Fruit fly (Drosophila melanogaster) whole organism, embryonic: ENCODE data around the gene fmt.

ENCODE experiments used
- Atf6 ChIP-seq: fragments of 200-800 bp; sonication (Bioruptor generic); IDR thresholded peaks from 2 replicates; pipeline ENCODE4 v1.3.6; 2022; ENCODE audit warnings: missing biosample characterization, missing genetic modification characterization
- Blimp-1 ChIP-seq: fragments of 200-800 bp; sonication (Bioruptor generic); optimal IDR thresholded peaks from 3 replicates; lab custom pipeline; 2018; ENCODE audit warnings: missing biosample characterization, missing genetic modification characterization, mild to moderate bottlenecking, moderate library complexity, missing genetic modification reagents
- CG12104 ChIP-seq: fragments of 200-800 bp; sonication (Bioruptor generic); optimal IDR thresholded peaks from 3 replicates; lab custom pipeline; 2016; ENCODE audit warnings: missing biosample characterization, missing genetic modification characterization
- CG13424 ChIP-seq: fragments of 200-800 bp; sonication (Bioruptor generic); optimal IDR thresholded peaks from 2 replicates; lab custom pipeline; 2019; ENCODE audit warnings: missing biosample characterization, mild to moderate bottlenecking, missing genetic modification characterization, moderate library complexity
- CG15514 ChIP-seq: fragments of 200-800 bp; sonication (Bioruptor generic); optimal IDR thresholded peaks from 3 replicates; lab custom pipeline; 2017; ENCODE audit warnings: missing biosample characterization, missing genetic modification characterization, mild to moderate bottlenecking, moderate library complexity, missing genetic modification reagents
- CG15696 ChIP-seq: fragments of 200-800 bp; sonication (Bioruptor generic); optimal IDR thresholded peaks from 2 replicates; lab custom pipeline; 2019; ENCODE audit warnings: missing biosample characterization, mild to moderate bottlenecking, missing genetic modification characterization, moderate library complexity
- CG16813 ChIP-seq: fragments of 200-800 bp; sonication (Bioruptor generic); IDR thresholded peaks from 3 replicates; pipeline ENCODE4 v1.3.6; 2022; ENCODE audit warnings: missing biosample characterization, missing genetic modification characterization; ENCODE audit not compliant: partially characterized antibody
- CG16815 ChIP-seq: fragments of 200-800 bp; sonication (Bioruptor generic); optimal IDR thresholded peaks from 3 replicates; lab custom pipeline; 2017; ENCODE audit warnings: missing biosample characterization, mild to moderate bottlenecking, missing genetic modification characterization
- CG17328 ChIP-seq: fragments of 200-800 bp; sonication (Bioruptor generic); IDR thresholded peaks from 2 replicates; pipeline ENCODE4 v1.3.6; 2022; ENCODE audit warnings: missing biosample characterization, missing genetic modification characterization
- CG17912 ChIP-seq: fragments of 200-800 bp; sonication (Bioruptor generic); optimal IDR thresholded peaks from 2 replicates; lab custom pipeline; 2018; ENCODE audit warnings: missing biosample characterization, mild to moderate bottlenecking, missing genetic modification characterization
- CG1832 ChIP-seq: fragments of 200-800 bp; sonication (Bioruptor generic); optimal IDR thresholded peaks from 2 replicates; lab custom pipeline; 2017; ENCODE audit warnings: missing biosample characterization, mild to moderate bottlenecking, missing genetic modification characterization, inconsistent platforms
- CG32532 ChIP-seq: fragments of 200-800 bp; sonication (Bioruptor generic); IDR thresholded peaks from 2 replicates; pipeline ENCODE4 v1.3.6; 2022; ENCODE audit warnings: missing biosample characterization, missing genetic modification characterization
- CG32767 ChIP-seq: fragments of 200-800 bp; sonication (Bioruptor generic); IDR thresholded peaks from 2 replicates; pipeline ENCODE4 v1.3.6; 2022; ENCODE audit warnings: missing biosample characterization, missing genetic modification characterization
- CG32772 ChIP-seq: fragments of 200-800 bp; sonication (Bioruptor generic); IDR thresholded peaks from 2 replicates; pipeline ENCODE4 v1.3.6; 2022; ENCODE audit warnings: missing biosample characterization, missing genetic modification characterization
- CG34422 ChIP-seq: fragments of 200-800 bp; sonication (Bioruptor generic); IDR thresholded peaks from 3 replicates; pipeline ENCODE4 v1.3.6; 2022; ENCODE audit warnings: missing biosample characterization, missing genetic modification characterization
- CG4707 ChIP-seq: fragments of 200-800 bp; sonication (Bioruptor generic); optimal IDR thresholded peaks from 2 replicates; lab custom pipeline; 2018; ENCODE audit warnings: missing biosample characterization, mild to moderate bottlenecking, missing genetic modification characterization, moderate library complexity
- CG5245 ChIP-seq: fragments of 200-800 bp; sonication (Bioruptor generic); optimal IDR thresholded peaks from 3 replicates; lab custom pipeline; 2016; ENCODE audit warnings: missing biosample characterization, missing genetic modification characterization
- CG6175 ChIP-seq: fragments of 200-800 bp; sonication (Bioruptor generic); IDR thresholded peaks from 3 replicates; pipeline ENCODE4 v1.3.6; 2022; ENCODE audit warnings: missing biosample characterization, missing genetic modification characterization
- CG6689 ChIP-seq: fragments of 200-800 bp; sonication (Bioruptor generic); IDR thresholded peaks from 2 replicates; pipeline ENCODE4 v1.3.6; 2022; ENCODE audit warnings: missing biosample characterization, missing genetic modification characterization
- CG9876 ChIP-seq: fragments of 200-800 bp; sonication (Bioruptor generic); optimal IDR thresholded peaks from 2 replicates; lab custom pipeline; 2016; ENCODE audit warnings: missing biosample characterization, missing genetic modification characterization
- CHES-1-like ChIP-seq: fragments of 200-800 bp; sonication (Bioruptor generic); optimal IDR thresholded peaks from 2 replicates; lab custom pipeline; 2016; ENCODE audit warnings: missing biosample characterization, missing genetic modification characterization
- CrebB ChIP-seq: fragments of 200-800 bp; sonication (Bioruptor generic); optimal IDR thresholded peaks from 3 replicates; lab custom pipeline; 2018; ENCODE audit warnings: missing biosample characterization, mild to moderate bottlenecking, missing genetic modification characterization
- Deaf1 ChIP-seq: fragments of 200-800 bp; optimal IDR thresholded peaks from 3 replicates; lab custom pipeline; 2019; ENCODE audit warnings: missing biosample characterization, mild to moderate bottlenecking, missing genetic modification characterization, moderate library complexity
- ERR ChIP-seq: fragments of 200-800 bp; sonication (Bioruptor generic); optimal IDR thresholded peaks from 2 replicates; lab custom pipeline; 2016; ENCODE audit warnings: missing biosample characterization, missing genetic modification characterization
- MTF-1 ChIP-seq: fragments of 200-800 bp; sonication (Bioruptor generic); optimal IDR thresholded peaks from 2 replicates; lab custom pipeline; 2018; ENCODE audit warnings: missing biosample characterization, mild to moderate bottlenecking, missing genetic modification characterization, borderline replicate concordance
- Mad ChIP-seq: fragments of 200-800 bp; sonication (Bioruptor generic); optimal IDR thresholded peaks from 2 replicates; lab custom pipeline; 2016; ENCODE audit warnings: missing biosample characterization, missing genetic modification characterization
- Med ChIP-seq: fragments of 200-800 bp; sonication (Bioruptor generic); peaks from one replicate; lab custom pipeline; 2016; ENCODE audit warnings: missing biosample characterization, missing genetic modification characterization, mild to moderate bottlenecking, inconsistent platforms, moderate library complexity
- NFAT ChIP-seq: fragments of 200-800 bp; sonication (Bioruptor generic); IDR thresholded peaks from 2 replicates; pipeline ENCODE4 v1.3.6; 2022; ENCODE audit warnings: missing biosample characterization, missing genetic modification characterization
- Rx ChIP-seq: fragments of 200-800 bp; sonication (Bioruptor generic); IDR thresholded peaks from 2 replicates; pipeline ENCODE4 v1.3.6; 2022; ENCODE audit warnings: missing biosample characterization, missing genetic modification characterization
- Spps ChIP-seq: fragments of 200-800 bp; sonication (Bioruptor generic); optimal IDR thresholded peaks from 2 replicates; lab custom pipeline; 2018; ENCODE audit warnings: missing biosample characterization, mild to moderate bottlenecking, missing genetic modification characterization
- Sry-δ ChIP-seq: fragments of 200-800 bp; sonication (Bioruptor generic); optimal IDR thresholded peaks from 2 replicates; lab custom pipeline; 2016; ENCODE audit warnings: missing biosample characterization, missing genetic modification characterization
- Xrp1 ChIP-seq: fragments of 200-800 bp; sonication (Bioruptor generic); IDR thresholded peaks from 2 replicates; pipeline ENCODE4 v1.3.6; 2022; ENCODE audit warnings: missing biosample characterization, missing genetic modification characterization
- aop ChIP-seq: fragments of 200-800 bp; sonication (Bioruptor generic); IDR thresholded peaks from 2 replicates; pipeline ENCODE4 v1.3.6; 2022; ENCODE audit warnings: missing biosample characterization, missing genetic modification characterization
- chif ChIP-seq, 2 experiments: fragments of 200-800 bp; sonication (Bioruptor generic); optimal IDR thresholded peaks; 3 replicates each; lab custom pipeline; 2016; ENCODE audit warnings: missing biosample characterization in 2 of 2, missing genetic modification characterization in 2 of 2
- cwo ChIP-seq: fragments of 200-800 bp; sonication (Bioruptor generic); optimal IDR thresholded peaks from 3 replicates; lab custom pipeline; 2017; ENCODE audit warnings: missing biosample characterization, missing genetic modification characterization, mild to moderate bottlenecking, moderate library complexity, missing genetic modification reagents
- eyg ChIP-seq: fragments of 200-800 bp; sonication (Bioruptor generic); optimal IDR thresholded peaks from 3 replicates; lab custom pipeline; 2016; ENCODE audit warnings: missing biosample characterization, missing genetic modification characterization
- gce ChIP-seq: fragments of 200-800 bp; sonication (Bioruptor generic); IDR thresholded peaks from 3 replicates; pipeline ENCODE4 v1.3.6; 2022; ENCODE audit warnings: missing biosample characterization, missing genetic modification characterization
- gsb ChIP-seq: fragments of 200-800 bp; sonication (Bioruptor generic); IDR thresholded peaks from 2 replicates; pipeline ENCODE4 v1.3.6; 2022; ENCODE audit warnings: missing biosample characterization, missing genetic modification characterization
- gsb-n ChIP-seq: fragments of 200-800 bp; sonication (Bioruptor generic); optimal IDR thresholded peaks from 3 replicates; lab custom pipeline; 2018; ENCODE audit warnings: missing biosample characterization, mild to moderate bottlenecking, missing genetic modification characterization
- hbn ChIP-seq: fragments of 200-800 bp; sonication (Bioruptor generic); IDR thresholded peaks from 2 replicates; pipeline ENCODE4 v1.3.6; 2022; ENCODE audit warnings: missing biosample characterization, missing genetic modification characterization; ENCODE audit not compliant: partially characterized antibody
- her ChIP-seq: fragments of 200-800 bp; sonication (Bioruptor generic); optimal IDR thresholded peaks from 2 replicates; lab custom pipeline; 2016; ENCODE audit warnings: missing biosample characterization, missing genetic modification characterization
- insv ChIP-seq, 2 experiments: fragments of 200-800 bp; sonication (Bioruptor generic); optimal IDR thresholded peaks; 3 replicates each; lab custom pipeline; 2016 to 2018; ENCODE audit warnings: missing biosample characterization in 2 of 2, missing genetic modification characterization in 2 of 2
- jigr1 ChIP-seq: fragments of 200-800 bp; sonication (Bioruptor generic); IDR thresholded peaks from 3 replicates; pipeline ENCODE4 v1.3.6; 2022; ENCODE audit warnings: missing biosample characterization, missing genetic modification characterization
- pan ChIP-seq, 4 experiments: fragments of >200 bp in 3 of 4; fragments of 200-800 bp in 1 of 4; sonication (Bioruptor generic) in 1 of 4; optimal IDR thresholded peaks in 3 of 4; IDR thresholded peaks in 1 of 4; 2 replicates each; pipeline versions ENCODE4 v1.3.6 to Lab custom; 2017 to 2022; ENCODE audit warnings: missing biosample characterization in 2 of 4, missing genetic modification characterization in 2 of 4, mixed read lengths in 1 of 4
- row ChIP-seq: fragments of 200-800 bp; sonication (Bioruptor generic); IDR thresholded peaks from 3 replicates; pipeline ENCODE4 v1.3.6; 2022; ENCODE audit warnings: missing biosample characterization, missing genetic modification characterization
- salm ChIP-seq: fragments of 200-800 bp; sonication (Bioruptor generic); optimal IDR thresholded peaks from 2 replicates; lab custom pipeline; 2018; ENCODE audit warnings: missing biosample characterization, mild to moderate bottlenecking, missing genetic modification characterization
- sisA ChIP-seq: fragments of 200-800 bp; sonication (Bioruptor generic); IDR thresholded peaks from 2 replicates; pipeline ENCODE4 v1.3.6; 2022; ENCODE audit warnings: missing biosample characterization, missing genetic modification characterization
- sna ChIP-seq: fragments of 200-800 bp; sonication (Bioruptor generic); IDR thresholded peaks from 2 replicates; pipeline ENCODE4 v1.3.6; 2022; ENCODE audit warnings: missing biosample characterization, missing genetic modification characterization; ENCODE audit not compliant: partially characterized antibody
- so ChIP-seq: fragments of 200-800 bp; sonication (Bioruptor generic); IDR thresholded peaks from 3 replicates; pipeline ENCODE4 v1.3.6; 2022; ENCODE audit warnings: missing biosample characterization, missing genetic modification characterization
- yki ChIP-seq: fragments of >200 bp; optimal IDR thresholded peaks from 3 replicates; lab custom pipeline; 2018

fmt gene

dm6 chr3L:6217806-6218205 is 44.1 kb upstream of the fmt start, which contains the start of gene LanA (continued):
- TF ChIP-seq CG34422 (peak; percentile 67), insv (GFP tag; optimal IDR thresholded peaks at IDR 0.05; lab: Kevin White, UChicago) (peak in 1 of 2 experiments; percentile 3), Deaf1 (tag; lab: Kevin White, UChicago) (peak; percentile 98), Atf6 (peak; percentile 44; the same call in 1 of the 2 replicates), CG16815 (GFP tag; lab: Kevin White, UChicago) (no peak), Med (GFP tag; lab: Kevin White, UChicago) (peak; percentile 87), gsb (GFP tag; lab: Robert Waterston, UW) (no peak), CG9876 (GFP tag; lab: Kevin White, UChicago) (no peak), CG4707 (peak; percentile 7), CG32767 (0 out of 2 replicates have a peak, but pooled peaks have one; percentile 8), Blimp-1 (GFP tag; lab: Kevin White, UChicago) (peak; percentile 65), hbn (GFP tag; lab: Robert Waterston, UW) (no peak), row (no peak), salm (tag; lab: Kevin White, UChicago) (peak; percentile 36), pan (optimal IDR thresholded peaks at IDR 0.05; lab: Kevin White, UChicago) (no peak), pan (GFP tag; optimal IDR thresholded peaks at IDR 0.05 in 1 of 2, IDR thresholded peaks at IDR 0.05 in 1 of 2) (peak in 1 of 2 experiments; percentile 11), CG1832 (GFP tag; lab: Kevin White, UChicago) (peak; percentile 15), CG17912 (GFP tag; lab: Kevin White, UChicago) (peak; percentile 16), CG32772 (0 out of 2 replicates have a peak, but pooled peaks have one; percentile 12), CrebB (tag; lab: Kevin White, UChicago) (no peak), jigr1 (GFP tag; lab: Robert Waterston, UW) (no peak), gce (0 out of 3 replicates have a peak, but pooled peaks have one; percentile 46), CG13424 (tag; lab: Kevin White, UChicago) (no peak), so (GFP tag; lab: Robert Waterston, UW) (peak; percentile 56; the same call in 2 of the 3 replicates), CG5245 (GFP tag; lab: Kevin White, UChicago) (no peak), cwo (GFP tag; lab: Kevin White, UChicago) (no peak), MTF-1 (GFP tag; lab: Kevin White, UChicago) (peak; percentile 59), Rx (GFP tag; lab: Robert Waterston, UW) (no peak), Spps (tag; lab: Kevin White, UChicago) (no peak), aop (GFP tag; lab: Robert Waterston, UW) (peak; percentile 76; the same call in 1 of the 2 replicates), CG12104 (GFP tag; lab: Kevin White, UChicago) (no peak), CG15696 (tag; lab: Kevin White, UChicago) (peak; percentile 9), CG17328 (GFP tag; lab: Robert Waterston, UW) (peak; percentile 16; the same call in 1 of the 2 replicates), Sry-δ (GFP tag; lab: Kevin White, UChicago) (no peak), CG16813 (0 out of 3 replicates have a peak, but pooled peaks have one; percentile 11), CG6689 (GFP tag; lab: Robert Waterston, UW) (no peak), sisA (GFP tag; lab: Robert Waterston, UW) (no peak), Xrp1 (GFP tag; lab: Robert Waterston, UW) (0 out of 2 replicates have a peak, but pooled peaks have one; percentile 26), NFAT (GFP tag; lab: Robert Waterston, UW) (0 out of 2 replicates have a peak, but pooled peaks have one; percentile 41), gsb-n (tag; lab: Kevin White, UChicago) (peak; percentile 7), CHES-1-like (GFP tag; lab: Kevin White, UChicago) (peak; percentile 27), CG32532 (peak; percentile 27; the same call in 1 of the 2 replicates), CG15514 (GFP tag; lab: Kevin White, UChicago) (no peak), Mad (GFP tag; lab: Kevin White, UChicago) (peak; percentile 6), sna (GFP tag; lab: Robert Waterston, UW) (no peak), eyg (GFP tag; lab: Kevin White, UChicago) (peak; percentile 17), yki (lab: Kevin White, UChicago) (no peak), ERR (GFP tag; lab: Kevin White, UChicago) (peak; percentile 11), chif (GFP tag; optimal IDR thresholded peaks at IDR 0.05; lab: Kevin White, UChicago) (no peak), her (GFP tag; lab: Kevin White, UChicago) (peak; percentile 45), CG6175 (0 out of 3 replicates have a peak, but pooled peaks have one; percentile 8)
